Worm (Caenorhabditis elegans) whole organism, early embryonic: Measurements from ENCODE around the gene C54E4.12.

Source experiments
- B0310.2 ChIP-seq: sonication (generic microtip); optimal IDR thresholded peaks from 2 replicates; lab custom pipeline; 2016; ENCODE audit warnings: mild to moderate bottlenecking, missing genetic modification characterization, missing compliant biosample characterization
- F13C5.2 ChIP-seq: sonication (generic microtip); optimal IDR thresholded peaks from 2 replicates; lab custom pipeline; 2017; ENCODE audit warnings: mild to moderate bottlenecking, missing genetic modification characterization, inconsistent platforms, missing compliant biosample characterization
- aly-1 ChIP-seq: sonication (generic microtip); optimal IDR thresholded peaks from 2 replicates; lab custom pipeline; 2016; ENCODE audit warnings: missing genetic modification characterization, missing compliant biosample characterization
- ama-1 ChIP-seq: fragments of 150-350 bp; optimal IDR thresholded peaks from 2 replicates; lab custom pipeline; 2014
- ceh-13 ChIP-seq: fragments of 200-800 bp; sonication (Bioruptor generic); optimal IDR thresholded peaks from 2 replicates; lab custom pipeline; 2018; ENCODE audit warnings: mild to moderate bottlenecking, missing genetic modification characterization, missing compliant biosample characterization
- ceh-36 ChIP-seq: sonication (generic microtip); optimal IDR thresholded peaks from 2 replicates; lab custom pipeline; 2016; ENCODE audit warnings: missing genetic modification characterization, inconsistent platforms, missing compliant biosample characterization
- ets-7 ChIP-seq: sonication (generic microtip); optimal IDR thresholded peaks from 2 replicates; lab custom pipeline; 2016; ENCODE audit warnings: missing genotype, missing genetic modification characterization, missing compliant biosample characterization
- flt-1 ChIP-seq: fragments of 200-800 bp; sonication (Bioruptor generic); IDR thresholded peaks from 2 replicates; pipeline ENCODE4 v1.3.6; 2022; ENCODE audit warnings: missing genetic modification characterization, missing compliant biosample characterization
- hmbx-1 ChIP-seq: sonication (generic microtip); optimal IDR thresholded peaks from 2 replicates; lab custom pipeline; 2016; ENCODE audit warnings: mild to moderate bottlenecking, missing genetic modification characterization, missing compliant biosample characterization
- hmg-4 ChIP-seq: fragments of 200-800 bp; sonication (Bioruptor generic); optimal IDR thresholded peaks from 2 replicates; lab custom pipeline; 2018; ENCODE audit warnings: mild to moderate bottlenecking, missing genetic modification characterization, missing compliant biosample characterization
- hnd-1 ChIP-seq: sonication (generic microtip); optimal IDR thresholded peaks from 2 replicates; lab custom pipeline; 2016; ENCODE audit warnings: missing genetic modification characterization, missing compliant biosample characterization
- pes-1 ChIP-seq: fragments of 200-800 bp; sonication (Bioruptor generic); IDR thresholded peaks from 2 replicates; pipeline ENCODE4 v1.3.6; 2022; ENCODE audit warnings: missing genetic modification reagents, missing genetic modification characterization, missing compliant biosample characterization
- scrt-1 ChIP-seq: fragments of 200-800 bp; sonication (Bioruptor generic); IDR thresholded peaks from 2 replicates; pipeline ENCODE4 v1.3.6; 2022; ENCODE audit warnings: missing genetic modification characterization, missing compliant biosample characterization
- sea-1 ChIP-seq: fragments of 200-800 bp; sonication (Bioruptor generic); conservative IDR thresholded peaks from 2 replicates; pipeline ENCODE4 v1.3.6; 2022; ENCODE audit warnings: missing genetic modification characterization, missing compliant biosample characterization
- tbx-11 ChIP-seq: fragments of 200-800 bp; sonication (Bioruptor generic); IDR thresholded peaks from 2 replicates; pipeline ENCODE4 v1.3.6; 2022; ENCODE audit warnings: missing genetic modification characterization, missing compliant biosample characterization
- tbx-37 ChIP-seq: fragments of 200-800 bp; sonication (Bioruptor generic); conservative IDR thresholded peaks from 2 replicates; pipeline ENCODE4 v1.3.6; 2022; ENCODE audit warnings: missing genetic modification reagents, missing genetic modification characterization, missing compliant biosample characterization

Gene C54E4.12

ce11 chrIV:2111300-2111874 is 29.1 kb downstream of the C54E4.12 start, which contains the start of gene che-6:
che-6 (minus strand) TSS chrIV:2111408.
- TF ChIP-seq F13C5.2 (tag; lab: Kevin White, UChicago) (no peak), tbx-11 (no peak), ceh-36 (no peak), aly-1 (tag; lab: Kevin White, UChicago) (no peak)

ce11 chrIV:2106708-2107107 is 33.7 kb downstream of the C54E4.12 start:
- TF ChIP-seq ceh-36 (no peak), hmg-4 (GFP tag; lab: Kevin White, UChicago) (no peak), tbx-37 (GFP tag; lab: Robert Waterston, UW) (0 out of 2 replicates have a peak, but pooled peaks have one; percentile 11), pes-1 (GFP tag; lab: Robert Waterston, UW) (peak; percentile 44; the same call in 1 of the 2 replicates), hmbx-1 (tag; lab: Kevin White, UChicago) (no peak)

ce11 chrIV:2102793-2103192 is 37.6 kb downstream of the C54E4.12 start, which contains the start of gene C23H5.15:
C23H5.15 (minus strand) TSS chrIV:2102893.
- TF ChIP-seq pes-1 (GFP tag; lab: Robert Waterston, UW) (no peak), aly-1 (tag; lab: Kevin White, UChicago) (no peak), scrt-1 (GFP tag; lab: Robert Waterston, UW) (no peak), sea-1 (GFP tag; lab: Robert Waterston, UW) (no peak), ceh-13 (GFP tag; lab: Kevin White, UChicago) (no peak), tbx-11 (no peak), ama-1 (lab: Kevin White, UChicago) (no peak), hmg-4 (GFP tag; lab: Kevin White, UChicago) (no peak), B0310.2 (tag; lab: Kevin White, UChicago) (no peak), flt-1 (no peak), ceh-36 (no peak), hnd-1 (tag; lab: Kevin White, UChicago) (no peak)

- TF ChIP-seq hmbx-1 (tag; lab: Kevin White, UChicago), result no peak
- TF ChIP-seq B0310.2 (tag; lab: Kevin White, UChicago), result no peak
- no peak for TF ChIP-seq scrt-1 (GFP tag; lab: Robert Waterston, UW)
- no peak for TF ChIP-seq ets-7 (tag; lab: Kevin White, UChicago)
- TF ChIP-seq hnd-1 (tag; lab: Kevin White, UChicago), result no peak
- TF ChIP-seq aly-1 (tag; lab: Kevin White, UChicago), result no peak
- TF ChIP-seq ceh-13 (GFP tag; lab: Kevin White, UChicago), result no peak
- TF ChIP-seq tbx-11, result no peak
- no peak for TF ChIP-seq tbx-37 (GFP tag; lab: Robert Waterston, UW)
- no peak for TF ChIP-seq sea-1 (GFP tag; lab: Robert Waterston, UW)
- TF ChIP-seq pes-1 (GFP tag; lab: Robert Waterston, UW), result no peak
- no peak for TF ChIP-seq ama-1 (lab: Kevin White, UChicago)
- no peak for TF ChIP-seq hmg-4 (GFP tag; lab: Kevin White, UChicago)
These were observed 40.7 kb downstream of the C54E4.12 start, which contains the start of gene C23H5.11 for ce11 chrIV:2099771-2100170. C23H5.11 (minus strand) TSS chrIV:2099871.
